Fruit fly (Drosophila melanogaster): ENCODE results near the gene CG32795.

The CG32795 gene

DNA sequence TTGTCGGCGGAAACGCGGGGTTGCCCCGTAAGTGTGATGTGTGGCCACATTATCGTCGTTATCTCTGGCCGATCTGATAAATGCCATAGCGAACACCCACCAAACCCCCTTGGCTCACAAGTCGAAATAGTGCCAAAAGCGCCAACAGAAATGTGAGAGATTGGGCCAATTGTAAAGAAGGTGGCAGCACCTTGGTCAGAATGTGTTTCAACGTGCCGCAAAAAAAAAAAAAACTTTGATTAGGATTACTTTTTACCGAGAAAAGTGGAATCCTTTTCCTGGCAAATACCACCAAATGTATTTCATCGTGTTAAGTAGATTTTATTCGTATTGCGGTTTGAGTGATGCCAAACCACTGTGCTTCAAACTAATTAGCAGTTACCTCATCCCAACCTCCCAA is 47.3 kb downstream of the CG32795 start (continued):
- peak; percentile 81 for TF ChIP-seq CG9215 (GFP tag; IDR thresholded peaks at IDR 0.05)
- TF ChIP-seq ttk (GFP tag; IDR thresholded peaks at IDR 0.05): peak; percentile 74
- TF ChIP-seq H15 (GFP tag; IDR thresholded peaks at IDR 0.05): peak; percentile 83
- TF ChIP-seq CG15011 (GFP tag; optimal IDR thresholded peaks at IDR 0.05): peak; percentile 73
- TF ChIP-seq her (GFP tag; optimal IDR thresholded peaks at IDR 0.05): peak; percentile 88
- TF ChIP-seq luna (GFP tag; optimal IDR thresholded peaks at IDR 0.05): peak; percentile 69
- TF ChIP-seq trem (tag; optimal IDR thresholded peaks at IDR 0.05): no peak
- peak; percentile 1 for TF ChIP-seq CG9437 (GFP tag; optimal IDR thresholded peaks at IDR 0.05)
- TF ChIP-seq CG3281 (GFP tag; optimal IDR thresholded peaks at IDR 0.05): peak; percentile 86
- no peak for TF ChIP-seq Elba2 (GFP tag; optimal IDR thresholded peaks at IDR 0.05)
- TF ChIP-seq Adf1 (GFP tag; IDR thresholded peaks at IDR 0.05): peak; percentile 73; the same call in 1 of the 2 replicates
- TF ChIP-seq CG8765 (GFP tag; IDR thresholded peaks at IDR 0.05): peak; percentile 59; the same call in 1 of the 2 replicates
- TF ChIP-seq Oli (tag; optimal IDR thresholded peaks at IDR 0.05): peak; percentile 79
- TF ChIP-seq dpn (GFP tag; optimal IDR thresholded peaks at IDR 0.05): peak; percentile 80 to 88
- peak; percentile 84 for TF ChIP-seq gem (tag; optimal IDR thresholded peaks at IDR 0.05)
- peak; percentile 43 for TF ChIP-seq Sry-δ (GFP tag; optimal IDR thresholded peaks at IDR 0.05)
- no peak for TF ChIP-seq vnd (GFP tag; IDR thresholded peaks at IDR 0.05; ENCODE audit: partially characterized antibody)
- no peak for TF ChIP-seq yki (optimal IDR thresholded peaks at IDR 0.05)
- TF ChIP-seq Sry-β (GFP tag; optimal IDR thresholded peaks at IDR 0.05): no peak
- TF ChIP-seq CG17186 (GFP tag; optimal IDR thresholded peaks at IDR 0.05): no peak
- TF ChIP-seq CG6654 (GFP tag; optimal IDR thresholded peaks at IDR 0.05): peak; percentile 31
- peak; percentile 90 for TF ChIP-seq CG15269 (tag; optimal IDR thresholded peaks at IDR 0.05)
- peak; percentile 55; the same call in 1 of the 2 replicates for TF ChIP-seq ara (GFP tag; IDR thresholded peaks at IDR 0.05)
- TF ChIP-seq sens (GFP tag): peak; percentile 91
- no peak for TF ChIP-seq bigmax (GFP tag; optimal IDR thresholded peaks at IDR 0.05)
- TF ChIP-seq Atf3 (GFP tag; optimal IDR thresholded peaks at IDR 0.05): peak; percentile 47
- TF ChIP-seq CG6854 (GFP tag; optimal IDR thresholded peaks at IDR 0.05): peak; percentile 53
- TF ChIP-seq CG12104 (GFP tag; optimal IDR thresholded peaks at IDR 0.05): peak; percentile 67
- TF ChIP-seq hb (GFP tag; IDR thresholded peaks at IDR 0.05; ENCODE audit: partially characterized antibody): 0 out of 3 replicates have a peak, but pooled peaks have one; percentile 24
- TF ChIP-seq CG7372 (GFP tag; IDR thresholded peaks at IDR 0.05): peak; percentile 85
- no peak for TF ChIP-seq lbe (GFP tag; optimal IDR thresholded peaks at IDR 0.05)
- TF ChIP-seq CG34422 (GFP tag; IDR thresholded peaks at IDR 0.05): peak; percentile 85
- peak; percentile 14 for TF ChIP-seq CG18262 (tag; optimal IDR thresholded peaks at IDR 0.05)
- TF ChIP-seq CG5180 (GFP tag; optimal IDR thresholded peaks at IDR 0.05): peak; percentile 41
- TF ChIP-seq CG14860 (GFP tag; IDR thresholded peaks at IDR 0.05; ENCODE audit: partially characterized antibody): 0 out of 3 replicates have a peak, but pooled peaks have one; percentile 48
- TF ChIP-seq tgo (GFP tag; IDR thresholded peaks at IDR 0.05): peak; percentile 87
- TF ChIP-seq pnt (GFP tag; optimal IDR thresholded peaks at IDR 0.05): peak; percentile 68
- TF ChIP-seq Dref (GFP tag; IDR thresholded peaks at IDR 0.05): peak; percentile 35; the same call in 1 of the 2 replicates
- TF ChIP-seq Hr51 (GFP tag; optimal IDR thresholded peaks at IDR 0.05): peak; percentile 73 to 81
- peak; percentile 88 for TF ChIP-seq CG11695 (GFP tag; IDR thresholded peaks at IDR 0.05)
- peak; percentile 0 for TF ChIP-seq CG31388 (GFP tag; optimal IDR thresholded peaks at IDR 0.05)
- TF ChIP-seq vfl (GFP tag; optimal IDR thresholded peaks at IDR 0.05): peak; percentile 87
- peak; percentile 15 for TF ChIP-seq MTF-1 (GFP tag; optimal IDR thresholded peaks at IDR 0.05; ENCODE audit: borderline replicate concordance)
- peak; percentile 90 for TF ChIP-seq CG3847 (GFP tag; IDR thresholded peaks at IDR 0.05)
- no peak for TF ChIP-seq Doc3 (GFP tag; IDR thresholded peaks at IDR 0.05; ENCODE audit: partially characterized antibody)
- no peak for TF ChIP-seq CG1602 (GFP tag; optimal IDR thresholded peaks at IDR 0.05)
- TF ChIP-seq maf-S (GFP tag; optimal IDR thresholded peaks at IDR 0.05): peak; percentile 78
- peak; percentile 63 for TF ChIP-seq CG1647 (GFP tag; optimal IDR thresholded peaks at IDR 0.05)
- TF ChIP-seq shn (GFP tag; optimal IDR thresholded peaks at IDR 0.05): peak; percentile 57
- TF ChIP-seq CG34224 (GFP tag; IDR thresholded peaks at IDR 0.05; ENCODE audit: partially characterized antibody): no peak
- peak; percentile 56 to 80 for TF ChIP-seq chif (GFP tag; optimal IDR thresholded peaks at IDR 0.05)

Data from whole organism, embryonic.